Worm (Caenorhabditis elegans) whole organism, mixed stage, embryonic: ENCODE measurements around the gene T11B7.2.

ENCODE experiments used
- bed-3 ChIP-seq: fragments of 200-800 bp; sonication (Bioruptor generic); optimal IDR thresholded peaks from 3 replicates; lab custom pipeline; 2018; ENCODE audit warnings: mild to moderate bottlenecking, missing genetic modification characterization, moderate library complexity, missing compliant biosample characterization
- lin-32 ChIP-seq: fragments of 200-800 bp; sonication (Bioruptor generic); optimal IDR thresholded peaks from 2 replicates; lab custom pipeline; 2018; ENCODE audit warnings: mild to moderate bottlenecking, missing genetic modification characterization, missing compliant biosample characterization
- lsy-2 ChIP-seq: fragments of 150-350 bp; optimal IDR thresholded peaks from 2 replicates; lab custom pipeline; 2014; ENCODE audit warnings: missing biosample characterization, missing genetic modification characterization
- nhr-12 ChIP-seq: fragments of 150-350 bp; optimal IDR thresholded peaks from 2 replicates; lab custom pipeline; 2014; ENCODE audit warnings: missing biosample characterization, missing genetic modification characterization

- TF ChIP-seq nhr-12, result no peak
- no peak for TF ChIP-seq lin-32 (GFP tag; lab: Kevin White, UChicago)
- no peak for TF ChIP-seq bed-3
- TF ChIP-seq lsy-2 (tag; lab: Kevin White, UChicago), result no peak
Measured at ce11 chrIV:8866092-8866491, 21.7 kb upstream of the T11B7.2 start.
